Worm (Caenorhabditis elegans): Measurements from ENCODE around the gene K02E7.4.

ce11 chrII:1028602-1029001 lies 43.6 kb upstream of the K02E7.4 start, which contains the start of gene math-34:
- TF ChIP-seq nhr-237 (tag; optimal IDR thresholded peaks at IDR 0.05) (no peak), nhr-6 (tag; optimal IDR thresholded peaks at IDR 0.05) (no peak), nhr-77 (tag; optimal IDR thresholded peaks at IDR 0.05) (no peak), Y55F3AM.14 (GFP tag; optimal IDR thresholded peaks at IDR 0.05) (no peak), unc-62 (GFP tag; optimal IDR thresholded peaks at IDR 0.05) (no peak), ceh-82 (tag; optimal IDR thresholded peaks at IDR 0.05) (no peak), ztf-11 (tag; optimal IDR thresholded peaks at IDR 0.05) (no peak), nhr-10 (tag; optimal IDR thresholded peaks at IDR 0.05) (no peak), lin-39 (tag; optimal IDR thresholded peaks at IDR 0.05) (no peak), lin-13 (GFP tag; optimal IDR thresholded peaks at IDR 0.05) (no peak), crh-2 (tag; optimal IDR thresholded peaks at IDR 0.05) (no peak)

Measured in whole organism, L2 larva.